Worm (Caenorhabditis elegans) whole organism, midembryonic: Measurements from ENCODE around the gene mpk-1.
A peak's percentile ranks its signal among the peaks of the same experiment; 100 is the strongest.

Experiments
- T22C8.4 ChIP-seq: fragments of 200-800 bp; sonication (Bioruptor generic); IDR thresholded peaks from 2 replicates; pipeline ENCODE4 v1.3.6; 2022; ENCODE audit warnings: missing genetic modification characterization, missing compliant biosample characterization
- cog-1 ChIP-seq: sonication (generic microtip); optimal IDR thresholded peaks from 2 replicates; lab custom pipeline; 2016; ENCODE audit warnings: missing genetic modification characterization, missing compliant biosample characterization
- flt-1 ChIP-seq: fragments of 200-800 bp; sonication (Bioruptor generic); IDR thresholded peaks from 2 replicates; pipeline ENCODE4 v1.3.6; 2022; ENCODE audit warnings: missing genetic modification characterization, missing compliant biosample characterization
- klf-2 ChIP-seq: fragments of 200-800 bp; sonication (Bioruptor generic); conservative IDR thresholded peaks from 2 replicates; pipeline ENCODE4 v1.3.6; 2022; ENCODE audit warnings: missing genetic modification reagents, missing genetic modification characterization, missing compliant biosample characterization
- med-1 ChIP-seq: sonication (generic microtip); optimal IDR thresholded peaks from 2 replicates; lab custom pipeline; 2017; ENCODE audit warnings: missing genetic modification characterization, mild to moderate bottlenecking, missing compliant biosample characterization, antibody characterized with exemption, missing genetic modification reagents; ENCODE audit not compliant: insufficient read depth
- ref-1 ChIP-seq: fragments of 200-800 bp; sonication (Bioruptor generic); conservative IDR thresholded peaks from 2 replicates; pipeline ENCODE4 v1.3.6; 2022; ENCODE audit warnings: missing genetic modification reagents, missing genetic modification characterization, missing compliant biosample characterization
- tab-1 ChIP-seq: fragments of 200-800 bp; sonication (Bioruptor generic); IDR thresholded peaks from 2 replicates; pipeline ENCODE4 v1.3.6; 2022; ENCODE audit warnings: missing genetic modification characterization, missing compliant biosample characterization
- ztf-23 ChIP-seq: fragments of 200-800 bp; sonication (Bioruptor generic); IDR thresholded peaks from 2 replicates; pipeline ENCODE4 v1.3.6; 2022; ENCODE audit warnings: missing genetic modification reagents, missing genetic modification characterization, missing compliant biosample characterization
- ztf-29 ChIP-seq: fragments of 200-800 bp; sonication (Bioruptor generic); IDR thresholded peaks from 2 replicates; pipeline ENCODE4 v1.3.6; 2022; ENCODE audit warnings: missing genetic modification reagents, missing genetic modification characterization, missing compliant biosample characterization

The mpk-1 gene

ce11 chrIII:4220864-4221263 lies 7.0 kb downstream of the mpk-1 start:
- TF ChIP-seq ztf-29, result no peak
- no peak for TF ChIP-seq tab-1 (GFP tag; lab: Robert Waterston, UW)
- no peak for TF ChIP-seq T22C8.4
- TF ChIP-seq cog-1 (tag; lab: Kevin White, UChicago), result no peak
- TF ChIP-seq flt-1 (GFP tag; lab: Robert Waterston, UW), result no peak
- no peak for TF ChIP-seq ztf-23 (GFP tag; lab: Robert Waterston, UW)
- TF ChIP-seq ref-1 (GFP tag; lab: Robert Waterston, UW), result no peak
- no peak for TF ChIP-seq med-1 (GFP tag; lab: Kevin White, UChicago)
- TF ChIP-seq klf-2, result no peak

- TF ChIP-seq ref-1 (GFP tag; lab: Robert Waterston, UW) (no peak), tab-1 (GFP tag; lab: Robert Waterston, UW) (no peak), klf-2 (no peak), T22C8.4 (no peak), ztf-29 (no peak), flt-1 (GFP tag; lab: Robert Waterston, UW) (no peak), med-1 (GFP tag; lab: Kevin White, UChicago) (no peak), ztf-23 (GFP tag; lab: Robert Waterston, UW) (no peak), cog-1 (tag; lab: Kevin White, UChicago) (no peak)
Observed at ce11 chrIII:4210661-4211060, 17.2 kb downstream of the mpk-1 start.

ce11 chrIII:4209188-4209587 lies 18.7 kb downstream of the mpk-1 start, which contains the start of gene phlp-2:
TSS of gene phlp-2 (plus strand) at chrIII:4209488.
- no peak for TF ChIP-seq cog-1 (tag; lab: Kevin White, UChicago)
- no peak for TF ChIP-seq ref-1 (GFP tag; lab: Robert Waterston, UW)

ce11 chrIII:4208210-4208609 lies 19.7 kb downstream of the mpk-1 start:
- TF ChIP-seq ztf-29 (no peak), cog-1 (tag; lab: Kevin White, UChicago) (no peak), flt-1 (GFP tag; lab: Robert Waterston, UW) (no peak), ztf-23 (GFP tag; lab: Robert Waterston, UW) (no peak), ref-1 (GFP tag; lab: Robert Waterston, UW) (no peak), tab-1 (GFP tag; lab: Robert Waterston, UW) (no peak), klf-2 (no peak), T22C8.4 (no peak)

- TF ChIP-seq med-1 (GFP tag; lab: Kevin White, UChicago) (no peak), cog-1 (tag; lab: Kevin White, UChicago) (no peak), ztf-29 (no peak), ref-1 (GFP tag; lab: Robert Waterston, UW) (no peak), tab-1 (GFP tag; lab: Robert Waterston, UW) (no peak), ztf-23 (GFP tag; lab: Robert Waterston, UW) (no peak), T22C8.4 (no peak), klf-2 (no peak), flt-1 (GFP tag; lab: Robert Waterston, UW) (no peak)
Observed at ce11 chrIII:4205751-4206327, 22.1 kb downstream of the mpk-1 start, which contains the start of gene R74.8. TSS of gene R74.8 (plus strand) at chrIII:4206277.

ce11 chrIII:4204964-4205363 lies 22.9 kb downstream of the mpk-1 start:
- TF ChIP-seq klf-2, result no peak
- TF ChIP-seq med-1 (GFP tag; lab: Kevin White, UChicago), result no peak
- no peak for TF ChIP-seq ztf-29
- no peak for TF ChIP-seq T22C8.4
- no peak for TF ChIP-seq cog-1 (tag; lab: Kevin White, UChicago)
- TF ChIP-seq tab-1 (GFP tag; lab: Robert Waterston, UW), result no peak
- no peak for TF ChIP-seq ztf-23 (GFP tag; lab: Robert Waterston, UW)
- TF ChIP-seq flt-1 (GFP tag; lab: Robert Waterston, UW), result no peak
- TF ChIP-seq ref-1 (GFP tag; lab: Robert Waterston, UW), result no peak

ce11 chrIII:4204072-4204471 lies 23.8 kb downstream of the mpk-1 start, which contains the start of the genes pelo-1 and R74.7:
TSS of gene pelo-1 (minus strand) at chrIII:4204222.
TSS of gene R74.7 (plus strand) at chrIII:4204429.
- TF ChIP-seq tab-1 (GFP tag; lab: Robert Waterston, UW), result no peak
- TF ChIP-seq cog-1 (tag; lab: Kevin White, UChicago), result no peak
- no peak for TF ChIP-seq ztf-23 (GFP tag; lab: Robert Waterston, UW)
- no peak for TF ChIP-seq med-1 (GFP tag; lab: Kevin White, UChicago)
- TF ChIP-seq ztf-29, result no peak
- no peak for TF ChIP-seq T22C8.4
- TF ChIP-seq flt-1 (GFP tag; lab: Robert Waterston, UW), result no peak
- no peak for TF ChIP-seq klf-2
- TF ChIP-seq ref-1 (GFP tag; lab: Robert Waterston, UW), result no peak

- TF ChIP-seq flt-1 (GFP tag; lab: Robert Waterston, UW), result no peak
- no peak for TF ChIP-seq ztf-23 (GFP tag; lab: Robert Waterston, UW)
- TF ChIP-seq T22C8.4, result no peak
- no peak for TF ChIP-seq tab-1 (GFP tag; lab: Robert Waterston, UW)
- no peak for TF ChIP-seq klf-2
- TF ChIP-seq ref-1 (GFP tag; lab: Robert Waterston, UW), result no peak
- TF ChIP-seq cog-1 (tag; lab: Kevin White, UChicago), result no peak
- TF ChIP-seq ztf-29, result no peak
- no peak for TF ChIP-seq med-1 (GFP tag; lab: Kevin White, UChicago)
Observed at ce11 chrIII:4196988-4197384, 30.9 kb downstream of the mpk-1 start, which contains the start of gene asd-1. TSS of gene asd-1 (plus strand) at chrIII:4197285.

- TF ChIP-seq tab-1 (GFP tag; lab: Robert Waterston, UW) (no peak; the same call in 1 of the 2 replicates), ref-1 (GFP tag; lab: Robert Waterston, UW) (no peak), ztf-29 (no peak), klf-2 (no peak), med-1 (GFP tag; lab: Kevin White, UChicago) (no peak), flt-1 (GFP tag; lab: Robert Waterston, UW) (no peak), T22C8.4 (no peak), ztf-23 (GFP tag; lab: Robert Waterston, UW) (peak; percentile 75), cog-1 (tag; lab: Kevin White, UChicago) (peak; percentile 47)
Observed at ce11 chrIII:4196301-4196987, 31.5 kb downstream of the mpk-1 start.
